Worm (Caenorhabditis elegans) whole organism, L2 larva: ENCODE results near the gene K06H7.7.

ENCODE experiments used
- C34F6.9 ChIP-seq: fragments of 150-350 bp; optimal IDR thresholded peaks from 2 replicates; lab custom pipeline; 2014; ENCODE audit warnings: missing biosample characterization, missing genetic modification characterization
- F13H6.1 ChIP-seq: sonication (generic microtip); optimal IDR thresholded peaks from 2 replicates; lab custom pipeline; 2016; ENCODE audit warnings: missing genetic modification characterization, missing compliant biosample characterization
- R02D3.7 ChIP-seq: fragments of 150-350 bp; optimal IDR thresholded peaks from 2 replicates; lab custom pipeline; 2014; ENCODE audit warnings: missing biosample characterization, missing genetic modification characterization
- Y55F3AM.14 ChIP-seq: fragments of 200-800 bp; sonication (Bioruptor generic); optimal IDR thresholded peaks from 2 replicates; lab custom pipeline; 2018; ENCODE audit warnings: mild to moderate bottlenecking, missing genetic modification characterization, missing compliant biosample characterization
- ZK546.5 ChIP-seq: sonication (generic microtip); optimal IDR thresholded peaks from 2 replicates; lab custom pipeline; 2017; ENCODE audit warnings: missing biosample characterization, missing genetic modification characterization
- alr-1 ChIP-seq: fragments of 150-350 bp; optimal IDR thresholded peaks from 2 replicates; lab custom pipeline; 2014; ENCODE audit warnings: missing biosample characterization, missing genetic modification characterization
- aly-2 ChIP-seq: fragments of 150-350 bp; optimal IDR thresholded peaks from 2 replicates; lab custom pipeline; 2014; ENCODE audit warnings: missing biosample characterization, missing genetic modification characterization
- ama-1 ChIP-seq: fragments of 150-350 bp; optimal IDR thresholded peaks from 2 replicates; lab custom pipeline; 2018; ENCODE audit warnings: inconsistent platforms
- blmp-1 ChIP-seq: sonication (generic microtip); optimal IDR thresholded peaks from 2 replicates; lab custom pipeline; 2017; ENCODE audit warnings: missing genetic modification characterization, mild to moderate bottlenecking, missing compliant biosample characterization, antibody characterized with exemption, moderate library complexity; ENCODE audit not compliant: insufficient read depth
- ceh-16 ChIP-seq: fragments of 150-350 bp; optimal IDR thresholded peaks from 2 replicates; lab custom pipeline; 2014; ENCODE audit warnings: missing biosample characterization, missing genetic modification characterization
- crh-2 ChIP-seq: sonication (generic microtip); optimal IDR thresholded peaks from 2 replicates; lab custom pipeline; 2017; ENCODE audit warnings: missing biosample characterization, missing genetic modification characterization
- dmd-4 ChIP-seq: sonication (generic microtip); optimal IDR thresholded peaks from 2 replicates; lab custom pipeline; 2017; ENCODE audit warnings: missing biosample characterization, missing genetic modification characterization
- egl-27 ChIP-seq: sonication (generic microtip); optimal IDR thresholded peaks from 3 replicates; lab custom pipeline; 2017; ENCODE audit warnings: missing biosample characterization, missing genetic modification reagents, missing genetic modification characterization
- elt-1 ChIP-seq: fragments of 150-350 bp; optimal IDR thresholded peaks from 2 replicates; lab custom pipeline; 2014; ENCODE audit warnings: missing biosample characterization, missing genetic modification characterization
- elt-3 ChIP-seq: sonication (generic microtip); optimal IDR thresholded peaks from 2 replicates; lab custom pipeline; 2017; ENCODE audit warnings: missing biosample characterization, missing genetic modification characterization
- fos-1 ChIP-seq: fragments of 150-350 bp; optimal IDR thresholded peaks from 2 replicates; lab custom pipeline; 2014; ENCODE audit warnings: missing biosample characterization, missing genetic modification characterization
- gmeb-1 ChIP-seq: fragments of 150-350 bp; optimal IDR thresholded peaks from 2 replicates; lab custom pipeline; 2014; ENCODE audit warnings: missing biosample characterization, missing genetic modification characterization
- lin-11 ChIP-seq: fragments of 150-350 bp; sonication (generic microtip); optimal IDR thresholded peaks from 2 replicates; lab custom pipeline; 2014; ENCODE audit warnings: missing biosample characterization, missing genetic modification characterization, inconsistent platforms, mixed read lengths
- lin-13 ChIP-seq: fragments of 150-350 bp; optimal IDR thresholded peaks from 2 replicates; lab custom pipeline; 2014; ENCODE audit warnings: missing biosample characterization, missing genetic modification reagents, missing genetic modification characterization
- lin-39 ChIP-seq: fragments of 150-350 bp; optimal IDR thresholded peaks from 2 replicates; lab custom pipeline; 2014; ENCODE audit warnings: missing biosample characterization, missing genetic modification reagents, missing genetic modification characterization
- mab-5 ChIP-seq: fragments of 150-350 bp; optimal IDR thresholded peaks from 2 replicates; lab custom pipeline; 2014; ENCODE audit warnings: missing biosample characterization, missing genetic modification characterization
- mdl-1 ChIP-seq, 2 experiments: fragments of 150-350 bp in 1 of 2; sonication (generic microtip) in 1 of 2; optimal IDR thresholded peaks; 2 replicates each; lab custom pipeline; 2017; ENCODE audit warnings: missing biosample characterization in 2 of 2, missing genetic modification characterization in 2 of 2
- nhr-10 ChIP-seq: sonication (generic microtip); optimal IDR thresholded peaks from 2 replicates; lab custom pipeline; 2017; ENCODE audit warnings: missing biosample characterization, missing genetic modification characterization
- nhr-11 ChIP-seq: fragments of 150-350 bp; optimal IDR thresholded peaks from 2 replicates; lab custom pipeline; 2014; ENCODE audit warnings: missing biosample characterization, missing genetic modification characterization
- nhr-12 ChIP-seq: fragments of 150-350 bp; optimal IDR thresholded peaks from 2 replicates; lab custom pipeline; 2014; ENCODE audit warnings: missing biosample characterization, missing genetic modification characterization
- nhr-129 ChIP-seq: fragments of 150-350 bp; optimal IDR thresholded peaks from 2 replicates; lab custom pipeline; 2014; ENCODE audit warnings: missing biosample characterization, missing genetic modification characterization
- nhr-21 ChIP-seq: fragments of 150-350 bp; optimal IDR thresholded peaks from 2 replicates; lab custom pipeline; 2014; ENCODE audit warnings: missing biosample characterization, missing genetic modification characterization
- nhr-23 ChIP-seq: fragments of 150-350 bp; optimal IDR thresholded peaks from 2 replicates; lab custom pipeline; 2014; ENCODE audit warnings: missing biosample characterization, missing genetic modification reagents, missing genetic modification characterization
- nhr-237 ChIP-seq: fragments of 150-350 bp; optimal IDR thresholded peaks from 2 replicates; lab custom pipeline; 2014; ENCODE audit warnings: missing biosample characterization, missing genetic modification characterization
- nhr-25 ChIP-seq: fragments of 150-350 bp; sonication (generic microtip); optimal IDR thresholded peaks from 3 replicates; lab custom pipeline; 2014; ENCODE audit warnings: missing biosample characterization, missing genetic modification characterization
- nhr-6 ChIP-seq: fragments of 150-350 bp; optimal IDR thresholded peaks from 2 replicates; lab custom pipeline; 2014; ENCODE audit warnings: missing biosample characterization, missing genetic modification characterization
- nhr-77 ChIP-seq: fragments of 150-350 bp; optimal IDR thresholded peaks from 2 replicates; lab custom pipeline; 2014; ENCODE audit warnings: missing biosample characterization, missing genetic modification characterization
- peb-1 ChIP-seq: fragments of 150-350 bp; optimal IDR thresholded peaks from 2 replicates; lab custom pipeline; 2014; ENCODE audit warnings: missing biosample characterization, missing genetic modification characterization
- sem-4 ChIP-seq: fragments of 150-350 bp; optimal IDR thresholded peaks from 2 replicates; lab custom pipeline; 2014; ENCODE audit warnings: missing biosample characterization, missing genetic modification reagents, missing genetic modification characterization
- skn-1 ChIP-seq: sonication (generic microtip); optimal IDR thresholded peaks from 2 replicates; lab custom pipeline; 2017; ENCODE audit warnings: missing biosample characterization, missing genetic modification characterization
- sma-3 ChIP-seq: sonication (generic microtip); optimal IDR thresholded peaks from 2 replicates; lab custom pipeline; 2016; ENCODE audit warnings: missing genetic modification reagents, missing genetic modification characterization, missing compliant biosample characterization
- sma-9 ChIP-seq, 2 experiments: fragments of 150-350 bp in 1 of 2; sonication (generic microtip) in 1 of 2; optimal IDR thresholded peaks; 2 replicates each; lab custom pipeline; 2014 to 2016; ENCODE audit warnings: missing genetic modification characterization in 2 of 2, mild to moderate bottlenecking in 1 of 2, missing biosample characterization in 1 of 2, missing compliant biosample characterization in 1 of 2, missing genetic modification reagents in 1 of 2, moderate library complexity in 1 of 2
- snpc-4 ChIP-seq: fragments of 150-350 bp; optimal IDR thresholded peaks from 2 replicates; lab custom pipeline; 2014; ENCODE audit warnings: missing biosample characterization, missing genetic modification characterization
- unc-39 ChIP-seq: fragments of 150-350 bp; optimal IDR thresholded peaks from 2 replicates; lab custom pipeline; 2014; ENCODE audit warnings: missing biosample characterization, missing genetic modification characterization
- unc-55 ChIP-seq: fragments of 150-350 bp; sonication (generic microtip); optimal IDR thresholded peaks from 3 replicates; lab custom pipeline; 2014; ENCODE audit warnings: missing biosample characterization, missing genetic modification reagents, missing genetic modification characterization
- unc-62 ChIP-seq: fragments of 150-350 bp; optimal IDR thresholded peaks from 2 replicates; lab custom pipeline; 2014; ENCODE audit warnings: missing biosample characterization, missing genetic modification reagents, missing genetic modification characterization
- zag-1 ChIP-seq: fragments of 150-350 bp; optimal IDR thresholded peaks from 2 replicates; lab custom pipeline; 2014; ENCODE audit warnings: missing biosample characterization, missing genetic modification characterization
- ztf-1 ChIP-seq: fragments of 200-800 bp; sonication (Bioruptor generic); conservative IDR thresholded peaks from 2 replicates; pipeline ENCODE4 v1.3.6; 2022; ENCODE audit warnings: missing genetic modification characterization, missing compliant biosample characterization
- ztf-11 ChIP-seq: sonication (generic microtip); optimal IDR thresholded peaks from 2 replicates; lab custom pipeline; 2017; ENCODE audit warnings: missing biosample characterization, missing genetic modification characterization
- ztf-4 ChIP-seq: fragments of 150-350 bp; optimal IDR thresholded peaks from 2 replicates; lab custom pipeline; 2014; ENCODE audit warnings: missing biosample characterization, missing genetic modification characterization

K06H7.7 gene

ce11 chrIII:8100960-8101359 lies 15.7 kb upstream of the K06H7.7 start, which contains the start of gene plk-1 (continued):
- TF ChIP-seq ztf-4: no peak
- TF ChIP-seq lin-11 (tag; lab: Kevin White, UChicago): no peak

ce11 chrIII:8099022-8099421 lies 13.7 kb upstream of the K06H7.7 start, which contains the start of gene K06H7.1:
Gene K06H7.1, plus strand, starts transcription at chrIII:8099322.
- no peak for TF ChIP-seq lin-11 (tag; lab: Kevin White, UChicago)
- no peak for TF ChIP-seq R02D3.7 (tag; lab: Kevin White, UChicago)
- no peak for TF ChIP-seq nhr-11 (tag; lab: Kevin White, UChicago)
- TF ChIP-seq ztf-1: no peak
- no peak for TF ChIP-seq skn-1 (tag; lab: Kevin White, UChicago)
- no peak for TF ChIP-seq gmeb-1 (tag; lab: Kevin White, UChicago)
- TF ChIP-seq unc-39 (tag; lab: Kevin White, UChicago): no peak
- no peak for TF ChIP-seq aly-2 (tag; lab: Kevin White, UChicago)
- no peak for TF ChIP-seq dmd-4 (tag; lab: Kevin White, UChicago)
- TF ChIP-seq nhr-23 (tag; lab: Kevin White, UChicago): no peak
- no peak for TF ChIP-seq nhr-25

ce11 chrIII:8098116-8098515 lies 12.8 kb upstream of the K06H7.7 start, which contains the start of gene K06H7.8:
Gene K06H7.8, minus strand, starts transcription at chrIII:8098216.
- TF ChIP-seq unc-39 (tag; lab: Kevin White, UChicago): no peak
- TF ChIP-seq nhr-25: no peak
- no peak for TF ChIP-seq F13H6.1 (tag; lab: Kevin White, UChicago)
- TF ChIP-seq crh-2 (tag; lab: Kevin White, UChicago): no peak
- no peak for TF ChIP-seq Y55F3AM.14 (GFP tag; lab: Kevin White, UChicago)
- no peak for TF ChIP-seq lin-13 (GFP tag; lab: Kevin White, UChicago)

ce11 chrIII:8093079-8093623 lies 7.9 kb upstream of the K06H7.7 start, which contains the start of gene K06H7.2:
Gene K06H7.2, plus strand, starts transcription at chrIII:8093573.
- TF ChIP-seq peb-1 (no peak), sma-3 (GFP tag; lab: Kevin White, UChicago) (no peak), ama-1 (lab: Kevin White, UChicago) (no peak), zag-1 (peak; percentile 31), lin-39 (tag; lab: Kevin White, UChicago) (no peak), sem-4 (tag; lab: Kevin White, UChicago) (peak; percentile 20), nhr-10 (tag; lab: Kevin White, UChicago) (no peak), F13H6.1 (tag; lab: Kevin White, UChicago) (no peak), unc-55 (GFP tag; lab: Kevin White, UChicago) (peak; percentile 83), C34F6.9 (tag; lab: Kevin White, UChicago) (peak; percentile 95), mdl-1 (tag; optimal IDR thresholded peaks at IDR 0.05; lab: Kevin White, UChicago) (no peak), nhr-6 (tag; lab: Kevin White, UChicago) (peak; percentile 22), nhr-237 (tag; lab: Kevin White, UChicago) (no peak), ZK546.5 (no peak), lin-13 (GFP tag; lab: Kevin White, UChicago) (peak; percentile 28), nhr-21 (tag; lab: Kevin White, UChicago) (no peak), elt-3 (tag; lab: Kevin White, UChicago) (no peak), Y55F3AM.14 (GFP tag; lab: Kevin White, UChicago) (no peak), nhr-129 (peak; percentile 76), ztf-11 (tag; lab: Kevin White, UChicago) (no peak), skn-1 (tag; lab: Kevin White, UChicago) (peak; percentile 28), aly-2 (tag; lab: Kevin White, UChicago) (no peak), snpc-4 (no peak), dmd-4 (tag; lab: Kevin White, UChicago) (no peak), nhr-12 (tag; lab: Kevin White, UChicago) (no peak), ceh-16 (tag; lab: Kevin White, UChicago) (no peak), fos-1 (tag; lab: Kevin White, UChicago) (peak; percentile 36), unc-62 (no peak), egl-27 (tag; lab: Kevin White, UChicago) (no peak), ztf-4 (peak; percentile 3), mab-5 (tag; lab: Kevin White, UChicago) (peak; percentile 65), unc-39 (tag; lab: Kevin White, UChicago) (no peak), nhr-77 (tag; lab: Kevin White, UChicago) (no peak), blmp-1 (tag; lab: Kevin White, UChicago) (no peak), R02D3.7 (tag; lab: Kevin White, UChicago) (no peak), nhr-11 (tag; lab: Kevin White, UChicago) (no peak), elt-1 (no peak), alr-1 (tag; lab: Kevin White, UChicago) (no peak), sma-9 (GFP tag; optimal IDR thresholded peaks at IDR 0.05; lab: Kevin White, UChicago) (no peak), sma-9 (tag; optimal IDR thresholded peaks at IDR 0.05; lab: Kevin White, UChicago) (no peak), gmeb-1 (tag; lab: Kevin White, UChicago) (peak; percentile 45), lin-11 (tag; lab: Kevin White, UChicago) (no peak), nhr-25 (peak; percentile 46), nhr-23 (tag; lab: Kevin White, UChicago) (no peak)
